Worm (Caenorhabditis elegans): Measurements from ENCODE around the gene F44G4.6.

ce11 chrII:8960414-8960813, 41.2 kb downstream of the F44G4.6 start, which contains the start of gene cal-2:
- TF ChIP-seq ama-1 (optimal IDR thresholded peaks at IDR 0.05) (no peak), nhr-11 (tag; optimal IDR thresholded peaks at IDR 0.05) (no peak), ztf-11 (tag; optimal IDR thresholded peaks at IDR 0.05) (no peak), zag-1 (tag; optimal IDR thresholded peaks at IDR 0.05) (no peak), pha-4 (GFP tag; IDR thresholded peaks at IDR 0.05) (no peak), pha-4 (tag; optimal IDR thresholded peaks at IDR 0.05) (no peak), lin-13 (GFP tag; optimal IDR thresholded peaks at IDR 0.05) (no peak), ceh-82 (tag; optimal IDR thresholded peaks at IDR 0.05) (no peak), mxl-2 (GFP tag; conservative IDR thresholded peaks at IDR 0.05) (no peak), fos-1 (tag; optimal IDR thresholded peaks at IDR 0.05) (no peak), ces-1 (GFP tag; optimal IDR thresholded peaks at IDR 0.05) (no peak), zip-11 (GFP tag; IDR thresholded peaks at IDR 0.05) (no peak), hif-1 (tag; optimal IDR thresholded peaks at IDR 0.05) (no peak), zfp-2 (tag; optimal IDR thresholded peaks at IDR 0.05) (no peak)
